Worm (Caenorhabditis elegans) whole organism, L4/young adult: ENCODE data around the gene fbxb-42.

Experiments
- W03F9.2 ChIP-seq: fragments of 150-350 bp; optimal IDR thresholded peaks from 2 replicates; lab custom pipeline; 2014; ENCODE audit warnings: missing biosample characterization, missing genetic modification characterization
- dao-5 ChIP-seq: sonication (generic microtip); optimal IDR thresholded peaks from 2 replicates; lab custom pipeline; 2016; ENCODE audit warnings: missing genotype, missing genetic modification characterization, moderate library complexity, missing compliant biosample characterization
- him-1 ChIP-seq: sonication (generic microtip); optimal IDR thresholded peaks from 2 replicates; lab custom pipeline; 2016; ENCODE audit warnings: missing genotype, missing genetic modification reagents, missing genetic modification characterization, missing compliant biosample characterization

DNA sequence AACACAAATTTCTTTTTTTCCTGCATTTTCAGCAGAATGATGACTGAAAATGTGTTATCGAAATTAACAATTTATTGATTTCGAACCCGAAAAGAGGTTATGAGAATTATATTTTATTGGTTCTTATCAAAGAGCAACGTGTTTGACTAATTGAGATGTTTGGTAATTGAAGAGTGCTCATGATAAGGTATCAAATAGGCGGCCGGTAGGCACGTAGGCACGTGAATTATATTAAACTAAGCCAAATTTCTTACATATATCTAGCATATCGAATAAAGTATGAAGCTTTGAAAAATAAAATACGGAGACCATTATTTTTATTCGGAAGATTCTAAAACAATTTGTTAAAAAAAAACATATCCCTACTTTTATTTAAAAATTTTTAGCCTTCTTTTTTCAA, 20.1 kb upstream of the fbxb-42 start, which contains the start of gene math-45:
- TF ChIP-seq dao-5 (tag; lab: Kevin White, UChicago) (no peak), W03F9.2 (tag; lab: Kevin White, UChicago) (no peak), him-1 (tag; lab: Kevin White, UChicago) (no peak)
